Fruit fly (Drosophila melanogaster): Measurements from ENCODE around the gene ppk18.

ppk18 gene

dm6 chr2L:9758856-9759255 lies 11.9 kb downstream of the ppk18 start (continued):
- TF ChIP-seq CG8089 (GFP tag; optimal IDR thresholded peaks at IDR 0.05), result no peak
- TF ChIP-seq grn (GFP tag; optimal IDR thresholded peaks at IDR 0.05), result no peak
- TF ChIP-seq CG11247 (GFP tag; IDR thresholded peaks at IDR 0.05), result peak; percentile 59; the same call in 1 of the 2 replicates
- no peak for TF ChIP-seq CG4424 (GFP tag; optimal IDR thresholded peaks at IDR 0.05)
- TF ChIP-seq CG6683 (GFP tag; optimal IDR thresholded peaks at IDR 0.05), result no peak
- TF ChIP-seq knrl (GFP tag; IDR thresholded peaks at IDR 0.05; ENCODE audit: partially characterized antibody), result peak; percentile 92
- peak; percentile 54 for TF ChIP-seq Bdp1 (GFP tag; optimal IDR thresholded peaks at IDR 0.05)
- TF ChIP-seq Antp (GFP tag; optimal IDR thresholded peaks at IDR 0.05), result peak; percentile 69
- peak; percentile 42 for TF ChIP-seq dysf (GFP tag; IDR thresholded peaks at IDR 0.05)
- TF ChIP-seq CG14710 (tag; optimal IDR thresholded peaks at IDR 0.05), result peak; percentile 53
- peak; percentile 39 for TF ChIP-seq CG10979 (tag; optimal IDR thresholded peaks at IDR 0.05)
- TF ChIP-seq gce (GFP tag; IDR thresholded peaks at IDR 0.05), result no peak
- peak; percentile 58 for TF ChIP-seq Meics (GFP tag; optimal IDR thresholded peaks at IDR 0.05)
- peak; percentile 40 for TF ChIP-seq CG7839 (tag; optimal IDR thresholded peaks at IDR 0.05)
- peak; percentile 64; the same call in 2 of the 3 replicates for TF ChIP-seq ase (GFP tag; IDR thresholded peaks at IDR 0.05)
- no peak for TF ChIP-seq CG7556 (GFP tag; optimal IDR thresholded peaks at IDR 0.05)
- no peak for TF ChIP-seq CG3838 (GFP tag; optimal IDR thresholded peaks at IDR 0.05)
- no peak for TF ChIP-seq Six4 (GFP tag; optimal IDR thresholded peaks at IDR 0.05)
- no peak for TF ChIP-seq CG31388 (GFP tag; optimal IDR thresholded peaks at IDR 0.05)
- peak; percentile 36 for TF ChIP-seq CG13775 (GFP tag; optimal IDR thresholded peaks at IDR 0.05)
- TF ChIP-seq exex (tag; optimal IDR thresholded peaks at IDR 0.05), result peak; percentile 58
- no peak for TF ChIP-seq NC2β (GFP tag; optimal IDR thresholded peaks at IDR 0.05)
- no peak for TF ChIP-seq CG3995 (GFP tag; optimal IDR thresholded peaks at IDR 0.05)
- TF ChIP-seq ftz-f1 (GFP tag; optimal IDR thresholded peaks at IDR 0.05), result no peak
- TF ChIP-seq TFAM (GFP tag; optimal IDR thresholded peaks at IDR 0.05), result no peak
- TF ChIP-seq pita (GFP tag; optimal IDR thresholded peaks at IDR 0.05), result no peak
- no peak for TF ChIP-seq en (GFP tag; optimal IDR thresholded peaks at IDR 0.05)
- peak; percentile 69 for TF ChIP-seq CG2116 (GFP tag; optimal IDR thresholded peaks at IDR 0.05)
- peak; percentile 48 for TF ChIP-seq gsb (GFP tag; IDR thresholded peaks at IDR 0.05)
- TF ChIP-seq pb (GFP tag; optimal IDR thresholded peaks at IDR 0.05), result peak; percentile 48
- no peak for TF ChIP-seq croc (GFP tag; conservative IDR thresholded peaks at IDR 0.05)
- TF ChIP-seq disco-r (GFP tag; optimal IDR thresholded peaks at IDR 0.05), result no peak
- peak; percentile 78 for TF ChIP-seq CG13894 (tag; optimal IDR thresholded peaks at IDR 0.05)
- peak; percentile 92 for TF ChIP-seq Doc3 (GFP tag; IDR thresholded peaks at IDR 0.05; ENCODE audit: partially characterized antibody)
- peak; percentile 14 for TF ChIP-seq fd3F (GFP tag; optimal IDR thresholded peaks at IDR 0.05)
- no peak for TF ChIP-seq CG6854 (GFP tag; optimal IDR thresholded peaks at IDR 0.05)
- peak; percentile 63 for TF ChIP-seq bcd (GFP tag; optimal IDR thresholded peaks at IDR 0.05)
- no peak for TF ChIP-seq Ravus (GFP tag; IDR thresholded peaks at IDR 0.05)
- peak; percentile 24 for TF ChIP-seq CG17385 (GFP tag; optimal IDR thresholded peaks at IDR 0.05)
- TF ChIP-seq CG9817 (tag; optimal IDR thresholded peaks at IDR 0.05), result peak; percentile 59
- TF ChIP-seq z (GFP tag; IDR thresholded peaks at IDR 0.05), result no peak
- TF ChIP-seq CG7357 (GFP tag; IDR thresholded peaks at IDR 0.05), result no peak
- TF ChIP-seq HHEX (GFP tag; optimal IDR thresholded peaks at IDR 0.05), result no peak
- TF ChIP-seq CG18599 (GFP tag; optimal IDR thresholded peaks at IDR 0.05), result peak; percentile 58
- peak; percentile 61 for TF ChIP-seq CG8924 (tag; optimal IDR thresholded peaks at IDR 0.05)
- TF ChIP-seq Rx (GFP tag; IDR thresholded peaks at IDR 0.05), result 0 out of 2 replicates have a peak, but pooled peaks have one; percentile 8
- no peak for TF ChIP-seq CG2202 (tag; optimal IDR thresholded peaks at IDR 0.05)
- TF ChIP-seq Dfd (GFP tag; optimal IDR thresholded peaks at IDR 0.05), result no peak
- no peak for TF ChIP-seq peb (GFP tag; IDR thresholded peaks at IDR 0.05)
- peak; percentile 68 for TF ChIP-seq CG3847 (GFP tag; IDR thresholded peaks at IDR 0.05)
- no peak for TF ChIP-seq CG4820 (GFP tag; optimal IDR thresholded peaks at IDR 0.05)
- TF ChIP-seq bowl (GFP tag; IDR thresholded peaks at IDR 0.05), result no peak
